Worm (Caenorhabditis elegans): ENCODE measurements around the gene Y57G7A.5.

DNA sequence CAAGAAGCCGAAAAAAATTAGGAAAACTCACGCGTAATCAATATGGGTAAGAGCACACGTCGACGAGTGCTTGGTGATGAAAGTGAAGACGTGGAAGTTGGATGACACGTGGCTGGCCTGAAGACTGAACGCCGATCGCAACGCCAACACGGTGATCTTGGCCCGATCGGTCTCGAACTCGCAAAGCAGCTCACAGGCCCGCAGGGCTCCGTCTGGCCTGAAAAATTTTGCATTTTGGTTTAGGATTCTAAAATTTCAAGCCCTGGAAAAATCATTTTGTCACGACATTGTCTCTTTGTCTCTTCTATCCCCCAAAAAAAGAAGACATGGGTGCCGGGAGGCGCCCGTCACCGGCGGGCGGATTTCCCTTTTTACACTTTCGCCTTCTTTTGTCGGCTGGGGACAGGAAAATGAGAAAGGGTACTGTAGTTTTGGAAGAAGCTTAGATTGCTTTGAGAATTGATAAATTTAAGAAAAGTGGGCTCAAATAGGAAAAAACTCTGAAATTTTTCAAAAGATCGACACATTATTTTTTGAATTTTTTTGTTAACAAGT, 34.1 kb downstream of the Y57G7A.5 start:
- TF ChIP-seq lsy-2 (tag; optimal IDR thresholded peaks at IDR 0.05) = no peak
- no peak for TF ChIP-seq aly-2 (tag; optimal IDR thresholded peaks at IDR 0.05)
- no peak for TF ChIP-seq ama-1 (optimal IDR thresholded peaks at IDR 0.05)
- TF ChIP-seq lin-39 (tag; optimal IDR thresholded peaks at IDR 0.05) = no peak
- TF ChIP-seq fos-1 (tag; optimal IDR thresholded peaks at IDR 0.05) = no peak
- no peak for TF ChIP-seq lin-11 (tag; optimal IDR thresholded peaks at IDR 0.05)
- TF ChIP-seq unc-55 (GFP tag; optimal IDR thresholded peaks at IDR 0.05) = no peak
- no peak for TF ChIP-seq skn-1 (tag; optimal IDR thresholded peaks at IDR 0.05)
